Worm (Caenorhabditis elegans) whole organism, late embryonic: ENCODE measurements around the gene sru-12.

Experiments used
- C08G9.2 ChIP-seq: sonication (generic microtip); optimal IDR thresholded peaks from 2 replicates; lab custom pipeline; 2016; ENCODE audit warnings: mild to moderate bottlenecking, missing genetic modification characterization, moderate library complexity, missing compliant biosample characterization
- C38D4.7 ChIP-seq: fragments of 200-800 bp; sonication (Bioruptor generic); optimal IDR thresholded peaks from 2 replicates; lab custom pipeline; 2018; ENCODE audit warnings: mild to moderate bottlenecking, missing genetic modification characterization, moderate library complexity, missing compliant biosample characterization
- F13H6.1 ChIP-seq: sonication (generic microtip); optimal IDR thresholded peaks from 2 replicates; lab custom pipeline; 2016; ENCODE audit warnings: missing genetic modification characterization, missing compliant biosample characterization
- K09A11.1 ChIP-seq: sonication (generic microtip); optimal IDR thresholded peaks from 2 replicates; lab custom pipeline; 2017; ENCODE audit warnings: antibody characterized with exemption, mild to moderate bottlenecking, missing genetic modification characterization, missing compliant biosample characterization; ENCODE audit not compliant: insufficient read depth
- ahr-1 ChIP-seq: sonication (generic microtip); optimal IDR thresholded peaks from 2 replicates; lab custom pipeline; 2016; ENCODE audit warnings: missing genetic modification characterization, missing compliant biosample characterization
- ceh-14 ChIP-seq: sonication (generic microtip); optimal IDR thresholded peaks from 2 replicates; lab custom pipeline; 2016; ENCODE audit warnings: missing genotype, missing genetic modification characterization, missing compliant biosample characterization
- ceh-2 ChIP-seq: sonication (generic microtip); optimal IDR thresholded peaks from 2 replicates; lab custom pipeline; 2016; ENCODE audit warnings: missing genotype, missing genetic modification characterization, missing compliant biosample characterization
- ceh-22 ChIP-seq: sonication (generic microtip); optimal IDR thresholded peaks from 2 replicates; lab custom pipeline; 2017; ENCODE audit warnings: missing biosample characterization, missing genetic modification characterization
- ceh-24 ChIP-seq: sonication (generic microtip); optimal IDR thresholded peaks from 2 replicates; lab custom pipeline; 2016; ENCODE audit warnings: mild to moderate bottlenecking, missing genetic modification characterization, missing compliant biosample characterization
- ceh-30 ChIP-seq: fragments of 150-350 bp; optimal IDR thresholded peaks from 2 replicates; lab custom pipeline; 2014; ENCODE audit warnings: missing biosample characterization, missing genetic modification characterization
- ceh-45 ChIP-seq: fragments of 200-800 bp; sonication (Bioruptor generic); IDR thresholded peaks from 2 replicates; pipeline ENCODE4 v1.3.6; 2022; ENCODE audit warnings: missing genetic modification reagents, missing genetic modification characterization, missing compliant biosample characterization
- che-1 ChIP-seq: sonication (generic microtip); optimal IDR thresholded peaks from 2 replicates; lab custom pipeline; 2016; ENCODE audit warnings: mild to moderate bottlenecking, missing genetic modification characterization, missing compliant biosample characterization
- dmd-4 ChIP-seq: sonication (generic microtip); optimal IDR thresholded peaks from 2 replicates; lab custom pipeline; 2016; ENCODE audit warnings: borderline replicate concordance, missing genetic modification characterization, missing compliant biosample characterization
- elt-2 ChIP-seq: sonication (generic microtip); optimal IDR thresholded peaks from 2 replicates; lab custom pipeline; 2016; ENCODE audit warnings: missing genetic modification reagents, missing genetic modification characterization, missing compliant biosample characterization
- elt-4 ChIP-seq: sonication (generic microtip); optimal IDR thresholded peaks from 2 replicates; lab custom pipeline; 2016; ENCODE audit warnings: missing genetic modification characterization, missing compliant biosample characterization
- fkh-10 ChIP-seq: fragments of 150-350 bp; optimal IDR thresholded peaks from 2 replicates; lab custom pipeline; 2014; ENCODE audit warnings: missing biosample characterization, missing genetic modification reagents, missing genetic modification characterization
- gmeb-2 ChIP-seq: sonication (generic microtip); optimal IDR thresholded peaks from 2 replicates; lab custom pipeline; 2016; ENCODE audit warnings: missing genetic modification characterization, inconsistent platforms, missing compliant biosample characterization
- hlh-13 ChIP-seq: fragments of 200-800 bp; sonication (Bioruptor generic); optimal IDR thresholded peaks from 2 replicates; lab custom pipeline; 2018; ENCODE audit warnings: mild to moderate bottlenecking, missing genetic modification characterization, missing compliant biosample characterization
- hlh-30 ChIP-seq: sonication (generic microtip); optimal IDR thresholded peaks from 2 replicates; lab custom pipeline; 2017; ENCODE audit warnings: antibody characterized with exemption, missing genetic modification characterization, missing compliant biosample characterization; ENCODE audit not compliant: insufficient read depth
- mec-3 ChIP-seq: sonication (generic microtip); optimal IDR thresholded peaks from 2 replicates; lab custom pipeline; 2016; ENCODE audit warnings: borderline replicate concordance, missing genetic modification characterization, missing compliant biosample characterization
- nhr-11 ChIP-seq: fragments of 150-350 bp; optimal IDR thresholded peaks from 2 replicates; lab custom pipeline; 2014; ENCODE audit warnings: missing biosample characterization, missing genetic modification characterization
- pag-3 ChIP-seq: sonication (generic microtip); optimal IDR thresholded peaks from 2 replicates; lab custom pipeline; 2016; ENCODE audit warnings: missing compliant biosample characterization, missing genetic modification characterization, borderline replicate concordance
- pha-2 ChIP-seq: sonication (generic microtip); optimal IDR thresholded peaks from 2 replicates; lab custom pipeline; 2017; ENCODE audit warnings: mild to moderate bottlenecking, missing genetic modification characterization, missing compliant biosample characterization
- pqm-1 ChIP-seq: sonication (generic microtip); optimal IDR thresholded peaks from 2 replicates; lab custom pipeline; 2016; ENCODE audit warnings: missing genetic modification characterization, missing compliant biosample characterization
- pros-1 ChIP-seq: fragments of 150-350 bp; optimal IDR thresholded peaks from 2 replicates; lab custom pipeline; 2014; ENCODE audit warnings: missing biosample characterization, missing genetic modification reagents, missing genetic modification characterization
- ref-2 ChIP-seq: sonication (generic microtip); optimal IDR thresholded peaks from 2 replicates; lab custom pipeline; 2016; ENCODE audit warnings: missing genetic modification characterization, missing compliant biosample characterization
- sox-2 ChIP-seq: fragments of 200-800 bp; sonication (Bioruptor generic); IDR thresholded peaks from 2 replicates; pipeline ENCODE4 v1.3.6; 2022; ENCODE audit warnings: missing genetic modification reagents, missing genetic modification characterization, missing compliant biosample characterization
- syd-9 ChIP-seq: sonication (generic microtip); optimal IDR thresholded peaks from 2 replicates; lab custom pipeline; 2016; ENCODE audit warnings: mild to moderate bottlenecking, missing genetic modification characterization, moderate library complexity, missing compliant biosample characterization
- tbx-2 ChIP-seq: sonication (generic microtip); optimal IDR thresholded peaks from 2 replicates; lab custom pipeline; 2016; ENCODE audit warnings: missing genetic modification characterization, missing compliant biosample characterization
- tbx-7 ChIP-seq: sonication (generic microtip); optimal IDR thresholded peaks from 2 replicates; lab custom pipeline; 2016; ENCODE audit warnings: missing genotype, missing genetic modification characterization, missing compliant biosample characterization
- unc-3 ChIP-seq, 2 experiments: fragments of 200-800 bp in 1 of 2; sonication (Bioruptor generic) in 1 of 2; sonication (generic microtip) in 1 of 2; conservative IDR thresholded peaks in 1 of 2; optimal IDR thresholded peaks in 1 of 2; 2 replicates each; pipeline versions ENCODE4 v1.3.6 to Lab custom; 2016 to 2022; ENCODE audit warnings: missing compliant biosample characterization in 2 of 2, missing genetic modification characterization in 2 of 2, missing genetic modification reagents in 1 of 2
- unc-42 ChIP-seq: sonication (generic microtip); optimal IDR thresholded peaks from 2 replicates; lab custom pipeline; 2016; ENCODE audit warnings: missing genotype, missing genetic modification characterization, missing compliant biosample characterization
- unc-86 ChIP-seq: sonication (generic microtip); optimal IDR thresholded peaks from 2 replicates; lab custom pipeline; 2016; ENCODE audit warnings: missing genetic modification characterization, missing compliant biosample characterization
- zip-5 ChIP-seq: sonication (generic microtip); optimal IDR thresholded peaks from 2 replicates; lab custom pipeline; 2016; ENCODE audit warnings: missing genetic modification characterization, missing compliant biosample characterization
- ztf-16 ChIP-seq: sonication (generic microtip); optimal IDR thresholded peaks from 2 replicates; lab custom pipeline; 2017; ENCODE audit warnings: missing genetic modification characterization, missing compliant biosample characterization

Gene sru-12

ce11 chrIV:13549350-13549749 is 33.7 kb upstream of the sru-12 start (continued):
- TF ChIP-seq nhr-11 (tag; lab: Kevin White, UChicago) (no peak), C38D4.7 (GFP tag; lab: Kevin White, UChicago) (no peak), mec-3 (tag; lab: Kevin White, UChicago) (no peak), unc-86 (tag; lab: Kevin White, UChicago) (no peak), syd-9 (tag; lab: Kevin White, UChicago) (no peak), ceh-24 (tag; lab: Kevin White, UChicago) (no peak), hlh-13 (GFP tag; lab: Kevin White, UChicago) (no peak), ztf-16 (no peak), pag-3 (tag; lab: Kevin White, UChicago) (no peak), elt-4 (tag; lab: Kevin White, UChicago) (no peak), pqm-1 (tag; lab: Kevin White, UChicago) (peak; percentile 22), hlh-30 (tag; lab: Kevin White, UChicago) (no peak), F13H6.1 (tag; lab: Kevin White, UChicago) (peak; percentile 8), tbx-2 (tag; lab: Kevin White, UChicago) (peak; percentile 8), ceh-45 (no peak), ceh-22 (no peak), ceh-30 (no peak), unc-3 (GFP tag; conservative IDR thresholded peaks at IDR 0.05; lab: Robert Waterston, UW) (no peak), unc-3 (tag; optimal IDR thresholded peaks at IDR 0.05; lab: Kevin White, UChicago) (no peak), tbx-7 (tag; lab: Kevin White, UChicago) (no peak), zip-5 (tag; lab: Kevin White, UChicago) (no peak), ref-2 (tag; lab: Kevin White, UChicago) (no peak), elt-2 (tag; lab: Kevin White, UChicago) (no peak), pros-1 (tag; lab: Kevin White, UChicago) (no peak), dmd-4 (no peak), fkh-10 (no peak), sox-2 (GFP tag; lab: Robert Waterston, UW) (no peak), ahr-1 (tag; lab: Kevin White, UChicago) (no peak), gmeb-2 (tag; lab: Kevin White, UChicago) (peak; percentile 14), pha-2 (tag; lab: Kevin White, UChicago) (no peak), che-1 (tag; lab: Kevin White, UChicago) (peak; percentile 42), K09A11.1 (no peak)

DNA sequence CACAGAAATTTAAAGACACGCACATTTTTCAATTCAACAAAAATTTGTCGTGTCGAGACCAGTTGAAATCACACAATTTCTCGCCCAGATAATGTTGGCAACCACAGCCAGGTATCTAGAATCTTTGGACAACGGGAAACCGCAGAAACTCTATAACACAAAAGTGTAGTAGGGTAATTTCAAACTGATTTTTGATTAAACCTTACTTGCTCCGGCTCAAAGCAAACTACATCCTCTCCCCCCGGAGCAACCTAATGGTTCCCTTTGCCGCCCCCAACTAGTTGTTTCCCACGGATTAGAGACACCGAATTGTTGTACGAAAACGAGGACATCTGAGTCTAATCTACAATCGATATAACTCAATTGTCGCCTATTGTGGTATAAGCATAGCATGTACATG is 28.7 kb upstream of the sru-12 start:
- TF ChIP-seq ceh-14 (tag; lab: Kevin White, UChicago) (no peak), fkh-10 (no peak), ceh-45 (no peak), unc-42 (tag; lab: Kevin White, UChicago) (peak; percentile 8)
- TF ChIP-seq, all 69 proteins: peak for 1

ce11 chrIV:13555508-13555907 is 27.5 kb upstream of the sru-12 start:
- TF ChIP-seq ceh-24 (tag; lab: Kevin White, UChicago) (no peak), unc-42 (tag; lab: Kevin White, UChicago) (peak; percentile 68), C38D4.7 (GFP tag; lab: Kevin White, UChicago) (no peak)

DNA sequence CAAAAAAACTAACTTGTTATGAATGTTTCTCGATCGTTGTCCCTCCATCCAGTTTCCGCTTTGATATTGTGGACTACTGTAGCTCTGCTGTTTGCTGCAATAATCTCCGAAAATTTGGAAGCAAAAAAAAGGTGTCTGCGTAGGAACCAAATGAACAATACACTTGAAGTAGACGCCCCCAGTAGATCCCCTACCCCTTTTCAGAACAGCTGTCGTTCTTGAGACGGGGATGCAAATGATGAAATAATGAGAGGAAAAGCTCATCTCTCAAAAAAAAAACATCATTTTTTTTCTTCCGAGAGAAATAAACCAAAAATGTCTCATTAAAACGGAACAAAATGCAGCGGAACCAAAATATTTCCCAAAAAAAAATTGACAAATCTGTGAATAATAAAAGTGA is 25.6 kb upstream of the sru-12 start:
- TF ChIP-seq ceh-2 (tag; lab: Kevin White, UChicago) (no peak), C08G9.2 (tag; lab: Kevin White, UChicago) (no peak)

ce11 chrIV:13559020-13559419 is 24.0 kb upstream of the sru-12 start:
- no peak for TF ChIP-seq ceh-30
